Worm (Caenorhabditis elegans) whole organism, late embryonic: ENCODE results near the gene C07A9.10.

Source experiments
- F13H6.1 ChIP-seq: sonication (generic microtip); optimal IDR thresholded peaks from 2 replicates; lab custom pipeline; 2016; ENCODE audit warnings: missing genetic modification characterization, missing compliant biosample characterization
- ama-1 ChIP-seq: fragments of 150-350 bp; optimal IDR thresholded peaks from 2 replicates; lab custom pipeline; 2014
- ceh-18 ChIP-seq: sonication (generic microtip); optimal IDR thresholded peaks from 2 replicates; lab custom pipeline; 2016; ENCODE audit warnings: missing genetic modification characterization, missing compliant biosample characterization
- ceh-31 ChIP-seq: sonication (generic microtip); optimal IDR thresholded peaks from 2 replicates; lab custom pipeline; 2016; ENCODE audit warnings: missing genetic modification characterization, missing compliant biosample characterization
- ceh-6 ChIP-seq: fragments of 200-800 bp; sonication (Bioruptor generic); optimal IDR thresholded peaks from 2 replicates; lab custom pipeline; 2018; ENCODE audit warnings: mild to moderate bottlenecking, missing genetic modification characterization, missing compliant biosample characterization
- ceh-9 ChIP-seq: sonication (generic microtip); optimal IDR thresholded peaks from 2 replicates; lab custom pipeline; 2016; ENCODE audit warnings: mild to moderate bottlenecking, missing genetic modification characterization, inconsistent platforms, missing compliant biosample characterization
- dmd-4 ChIP-seq: sonication (generic microtip); optimal IDR thresholded peaks from 2 replicates; lab custom pipeline; 2016; ENCODE audit warnings: borderline replicate concordance, missing genetic modification characterization, missing compliant biosample characterization
- fkh-10 ChIP-seq: fragments of 150-350 bp; optimal IDR thresholded peaks from 2 replicates; lab custom pipeline; 2014; ENCODE audit warnings: missing biosample characterization, missing genetic modification reagents, missing genetic modification characterization
- fkh-6 ChIP-seq: sonication (generic microtip); optimal IDR thresholded peaks from 2 replicates; lab custom pipeline; 2016; ENCODE audit warnings: missing genetic modification characterization, missing compliant biosample characterization
- nhr-11 ChIP-seq: fragments of 150-350 bp; optimal IDR thresholded peaks from 2 replicates; lab custom pipeline; 2014; ENCODE audit warnings: missing biosample characterization, missing genetic modification characterization
- pag-3 ChIP-seq: sonication (generic microtip); optimal IDR thresholded peaks from 2 replicates; lab custom pipeline; 2016; ENCODE audit warnings: missing compliant biosample characterization, missing genetic modification characterization, borderline replicate concordance
- pha-4 ChIP-seq: fragments of 150-350 bp; optimal IDR thresholded peaks from 2 replicates; lab custom pipeline; 2018; ENCODE audit warnings: missing biosample characterization, missing genetic modification reagents, missing genetic modification characterization
- sdc-2 ChIP-seq: sonication (generic microtip); optimal IDR thresholded peaks from 2 replicates; lab custom pipeline; 2016; ENCODE audit warnings: missing genotype, missing genetic modification characterization, missing compliant biosample characterization
- zip-5 ChIP-seq: sonication (generic microtip); optimal IDR thresholded peaks from 2 replicates; lab custom pipeline; 2016; ENCODE audit warnings: missing genetic modification characterization, missing compliant biosample characterization

DNA sequence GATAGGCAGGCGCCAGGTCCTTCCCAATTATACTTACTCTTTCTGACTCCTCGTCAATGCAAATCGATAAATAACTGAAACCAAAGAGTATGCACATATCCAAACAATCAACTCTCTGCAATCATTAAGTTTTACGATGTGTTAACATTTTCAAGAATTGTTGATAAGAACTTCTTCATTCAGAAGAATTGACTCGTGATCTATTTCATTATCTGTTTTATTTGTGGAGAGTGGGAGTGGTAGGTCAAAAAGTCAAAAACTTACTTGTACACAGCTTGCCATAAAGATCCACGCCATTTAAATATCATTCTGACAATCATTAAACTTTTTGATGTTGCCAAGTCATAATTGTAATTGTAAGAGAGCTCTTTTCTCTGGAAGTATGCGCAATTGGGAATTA, 3.5 kb upstream of the C07A9.10 start:
- TF ChIP-seq ceh-18 (tag; lab: Kevin White, UChicago) (no peak), F13H6.1 (tag; lab: Kevin White, UChicago) (no peak), dmd-4 (tag; lab: Kevin White, UChicago) (no peak), nhr-11 (tag; lab: Kevin White, UChicago) (no peak), ceh-31 (tag; lab: Kevin White, UChicago) (no peak), zip-5 (tag; lab: Kevin White, UChicago) (no peak), sdc-2 (tag; lab: Kevin White, UChicago) (no peak), pha-4 (no peak), ceh-6 (GFP tag; lab: Kevin White, UChicago) (no peak), ceh-9 (no peak), pag-3 (tag; lab: Kevin White, UChicago) (no peak), fkh-10 (no peak), ama-1 (no peak), fkh-6 (no peak)
